Worm (Caenorhabditis elegans) whole organism, midembryonic: ENCODE measurements around the gene tost-1.
"Not testable (repeated sequence)": the region's sequence is repeated elsewhere in the genome, so short reads cannot be mapped to it uniquely, and the experiment has no call there.

ENCODE experiments used
- T22C8.4 ChIP-seq: fragments of 200-800 bp; sonication (Bioruptor generic); IDR thresholded peaks from 2 replicates; pipeline ENCODE4 v1.3.6; 2022; ENCODE audit warnings: missing genetic modification characterization, missing compliant biosample characterization
- cog-1 ChIP-seq: sonication (generic microtip); optimal IDR thresholded peaks from 2 replicates; lab custom pipeline; 2016; ENCODE audit warnings: missing genetic modification characterization, missing compliant biosample characterization
- flt-1 ChIP-seq: fragments of 200-800 bp; sonication (Bioruptor generic); IDR thresholded peaks from 2 replicates; pipeline ENCODE4 v1.3.6; 2022; ENCODE audit warnings: missing genetic modification characterization, missing compliant biosample characterization
- klf-2 ChIP-seq: fragments of 200-800 bp; sonication (Bioruptor generic); conservative IDR thresholded peaks from 2 replicates; pipeline ENCODE4 v1.3.6; 2022; ENCODE audit warnings: missing genetic modification reagents, missing genetic modification characterization, missing compliant biosample characterization
- med-1 ChIP-seq: sonication (generic microtip); optimal IDR thresholded peaks from 2 replicates; lab custom pipeline; 2017; ENCODE audit warnings: missing genetic modification characterization, mild to moderate bottlenecking, missing compliant biosample characterization, antibody characterized with exemption, missing genetic modification reagents; ENCODE audit not compliant: insufficient read depth
- ref-1 ChIP-seq: fragments of 200-800 bp; sonication (Bioruptor generic); conservative IDR thresholded peaks from 2 replicates; pipeline ENCODE4 v1.3.6; 2022; ENCODE audit warnings: missing genetic modification reagents, missing genetic modification characterization, missing compliant biosample characterization
- tab-1 ChIP-seq: fragments of 200-800 bp; sonication (Bioruptor generic); IDR thresholded peaks from 2 replicates; pipeline ENCODE4 v1.3.6; 2022; ENCODE audit warnings: missing genetic modification characterization, missing compliant biosample characterization
- ztf-23 ChIP-seq: fragments of 200-800 bp; sonication (Bioruptor generic); IDR thresholded peaks from 2 replicates; pipeline ENCODE4 v1.3.6; 2022; ENCODE audit warnings: missing genetic modification reagents, missing genetic modification characterization, missing compliant biosample characterization
- ztf-29 ChIP-seq: fragments of 200-800 bp; sonication (Bioruptor generic); IDR thresholded peaks from 2 replicates; pipeline ENCODE4 v1.3.6; 2022; ENCODE audit warnings: missing genetic modification reagents, missing genetic modification characterization, missing compliant biosample characterization

Gene tost-1

DNA sequence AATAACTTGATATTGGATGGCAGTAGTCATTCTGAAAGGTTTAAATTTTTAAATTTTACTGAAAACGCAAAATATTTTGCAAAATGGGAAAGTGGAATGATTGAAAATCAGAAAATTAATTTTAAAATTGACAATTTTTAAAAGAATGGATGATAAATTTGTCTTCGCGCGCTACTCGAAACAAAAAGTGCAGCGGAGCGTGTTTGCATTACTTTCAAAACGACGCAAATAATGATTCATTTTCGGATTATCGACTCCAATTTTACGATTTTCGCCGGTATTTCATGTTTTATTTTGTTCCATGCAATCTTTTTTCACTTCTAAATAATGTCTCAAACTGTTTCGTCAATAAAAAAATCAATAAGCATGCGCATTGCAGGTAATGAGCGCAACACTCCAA lies at the start of gene tost-1, which contains the start of gene arx-6:
tost-1 (minus strand) TSS at position 31 of the 400 bp plus-strand sequence.
arx-6 (plus strand) TSS at position 378 of the 400 bp plus-strand sequence.
- 0 out of 2 replicates have a peak, but pooled peaks have one; percentile 5 for TF ChIP-seq T22C8.4
- no peak for TF ChIP-seq ztf-29 (GFP tag; lab: Robert Waterston, UW)

ce11 chrIII:4924134-4924533 lies 46.0 kb upstream of the tost-1 start:
- no peak for TF ChIP-seq klf-2 (GFP tag; lab: Robert Waterston, UW)
- no peak for TF ChIP-seq ref-1 (GFP tag; lab: Robert Waterston, UW)
- no peak for TF ChIP-seq med-1 (GFP tag; lab: Kevin White, UChicago)
- TF ChIP-seq cog-1 (tag; lab: Kevin White, UChicago), result no peak
- TF ChIP-seq T22C8.4, result no peak
- no peak for TF ChIP-seq ztf-29 (GFP tag; lab: Robert Waterston, UW)
- no peak for TF ChIP-seq tab-1 (GFP tag; lab: Robert Waterston, UW)
- no peak for TF ChIP-seq ztf-23 (GFP tag; lab: Robert Waterston, UW)
- no peak for TF ChIP-seq flt-1 (GFP tag; lab: Robert Waterston, UW)

- not testable (repeated sequence) for TF ChIP-seq med-1 (GFP tag; lab: Kevin White, UChicago); flt-1 (GFP tag; lab: Robert Waterston, UW); ztf-29 (GFP tag; lab: Robert Waterston, UW)
Measured at ce11 chrIII:4922020-4922419, 43.9 kb upstream of the tost-1 start, which contains the start of gene mmab-1. Gene mmab-1, minus strand, starts transcription at chrIII:4922114.

- TF ChIP-seq T22C8.4 (no peak), ref-1 (GFP tag; lab: Robert Waterston, UW) (no peak)
Measured at ce11 chrIII:4920221-4920620, 42.1 kb upstream of the tost-1 start, which contains the start of gene ula-1. Gene ula-1, minus strand, starts transcription at chrIII:4920321.

- no peak for TF ChIP-seq med-1 (GFP tag; lab: Kevin White, UChicago)
- TF ChIP-seq ztf-29 (GFP tag; lab: Robert Waterston, UW), result no peak
- no peak for TF ChIP-seq cog-1 (tag; lab: Kevin White, UChicago)
- no peak for TF ChIP-seq flt-1 (GFP tag; lab: Robert Waterston, UW)
- no peak for TF ChIP-seq T22C8.4
- TF ChIP-seq tab-1 (GFP tag; lab: Robert Waterston, UW), result no peak
- TF ChIP-seq ref-1 (GFP tag; lab: Robert Waterston, UW), result no peak
- no peak for TF ChIP-seq klf-2 (GFP tag; lab: Robert Waterston, UW)
Measured at ce11 chrIII:4918906-4919305, 40.8 kb upstream of the tost-1 start.

DNA sequence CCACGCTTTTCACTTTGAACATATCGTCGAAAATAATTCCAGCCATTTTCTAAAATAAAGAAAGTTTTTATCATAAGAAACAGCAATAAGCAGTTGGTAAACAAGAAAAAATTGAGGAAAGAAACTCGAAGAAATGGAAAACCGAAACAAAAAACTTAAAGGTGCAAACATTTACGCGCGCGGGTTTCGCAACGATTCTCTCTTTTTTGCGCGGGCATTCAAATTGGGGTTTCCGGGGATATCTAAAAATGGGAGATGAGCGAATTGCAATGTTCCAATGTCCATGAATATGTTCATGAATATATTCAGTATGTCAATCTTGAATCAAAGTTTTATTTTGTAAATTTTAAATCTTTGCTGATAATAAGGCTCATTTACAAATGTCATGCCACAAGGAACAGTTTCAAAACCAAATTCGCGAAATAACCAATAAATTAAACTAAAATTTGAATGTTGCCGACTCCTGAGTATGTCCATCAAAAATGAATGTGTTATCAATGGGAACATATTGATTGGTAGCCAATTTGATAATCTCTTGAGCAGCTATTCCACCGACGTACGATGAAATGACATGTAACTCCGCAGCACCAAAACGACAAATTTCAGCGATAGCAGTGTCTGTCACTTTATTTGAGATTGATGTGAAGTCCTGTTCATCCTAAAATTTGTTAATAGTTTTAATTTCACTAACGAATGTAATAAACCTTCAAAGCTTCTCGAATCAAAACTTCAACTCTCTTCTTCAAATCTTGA lies 40.0 kb upstream of the tost-1 start, which contains the start of gene rpb-8:
rpb-8 (minus strand) TSS at position 49 of the 753 bp plus-strand sequence.
- TF ChIP-seq klf-2 (GFP tag; lab: Robert Waterston, UW) (no peak), med-1 (GFP tag; lab: Kevin White, UChicago) (no peak), ref-1 (GFP tag; lab: Robert Waterston, UW) (no peak), ztf-23 (GFP tag; lab: Robert Waterston, UW) (no peak), tab-1 (GFP tag; lab: Robert Waterston, UW) (no peak), flt-1 (GFP tag; lab: Robert Waterston, UW) (no peak), cog-1 (tag; lab: Kevin White, UChicago) (no peak), T22C8.4 (no peak), ztf-29 (GFP tag; lab: Robert Waterston, UW) (no peak)

- TF ChIP-seq med-1 (GFP tag; lab: Kevin White, UChicago), result no peak
Measured at ce11 chrIII:4917077-4917476, 39.0 kb upstream of the tost-1 start, which contains the start of gene rars-1. Gene rars-1, minus strand, starts transcription at chrIII:4917177.

DNA sequence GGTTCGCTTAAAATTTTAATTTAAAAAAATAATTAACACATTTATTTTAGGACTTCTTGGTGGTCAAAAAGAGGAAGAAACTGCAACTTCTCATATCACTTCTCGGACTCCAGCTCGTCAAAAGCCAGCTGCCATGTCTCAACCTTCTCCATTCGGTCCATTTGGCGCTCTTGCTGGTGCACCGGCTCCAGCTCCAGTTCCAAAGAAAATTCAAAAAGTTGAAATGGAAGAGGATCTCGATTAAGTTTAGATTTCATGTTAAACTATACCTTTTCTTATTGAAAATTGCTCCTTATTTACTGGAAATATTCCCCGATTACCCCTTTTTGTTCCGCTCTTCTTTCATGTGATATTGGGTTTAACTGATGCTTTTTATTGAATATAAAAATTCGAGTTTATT lies 35.6 kb upstream of the tost-1 start:
- TF ChIP-seq ref-1 (GFP tag; lab: Robert Waterston, UW) (no peak), klf-2 (GFP tag; lab: Robert Waterston, UW) (no peak), ztf-29 (GFP tag; lab: Robert Waterston, UW) (no peak), tab-1 (GFP tag; lab: Robert Waterston, UW) (no peak), med-1 (GFP tag; lab: Kevin White, UChicago) (no peak), T22C8.4 (no peak), ztf-23 (GFP tag; lab: Robert Waterston, UW) (no peak), cog-1 (tag; lab: Kevin White, UChicago) (no peak), flt-1 (GFP tag; lab: Robert Waterston, UW) (no peak)

ce11 chrIII:4912317-4912716 lies 34.2 kb upstream of the tost-1 start, which contains the start of the genes F26F4.9 and cee-1:
Gene F26F4.9, minus strand, starts transcription at chrIII:4912521.
Gene cee-1, plus strand, starts transcription at chrIII:4912699.
- TF ChIP-seq klf-2 (GFP tag; lab: Robert Waterston, UW) (no peak), ztf-23 (GFP tag; lab: Robert Waterston, UW) (no peak), cog-1 (tag; lab: Kevin White, UChicago) (peak; percentile 36), ztf-29 (GFP tag; lab: Robert Waterston, UW) (no peak)

DNA sequence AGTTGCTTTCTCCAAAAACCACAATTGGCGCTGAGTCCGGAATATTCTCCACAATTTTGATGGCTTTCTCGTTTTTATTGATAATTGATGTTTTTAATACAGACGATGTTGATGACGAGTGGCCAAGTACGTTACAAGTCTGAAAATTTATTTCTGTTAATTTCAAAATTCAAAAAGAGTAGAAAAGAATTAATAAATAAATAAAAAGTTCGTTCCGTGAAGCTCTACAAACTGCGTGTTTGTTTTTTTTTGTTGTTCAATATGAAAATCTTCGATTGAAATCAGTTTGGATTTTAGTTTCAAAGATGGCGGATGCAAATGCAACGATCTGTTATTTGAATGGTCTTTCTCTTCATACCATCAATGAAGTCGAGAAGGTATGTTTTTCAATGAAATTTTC lies 32.8 kb upstream of the tost-1 start, which contains the start of gene F26F4.2:
F26F4.2 (plus strand) TSS at position 301 of the 400 bp plus-strand sequence.
- TF ChIP-seq T22C8.4 (no peak), med-1 (GFP tag; lab: Kevin White, UChicago) (no peak)
